Worm (Caenorhabditis elegans): ENCODE data around the gene C50B6.3.

DNA sequence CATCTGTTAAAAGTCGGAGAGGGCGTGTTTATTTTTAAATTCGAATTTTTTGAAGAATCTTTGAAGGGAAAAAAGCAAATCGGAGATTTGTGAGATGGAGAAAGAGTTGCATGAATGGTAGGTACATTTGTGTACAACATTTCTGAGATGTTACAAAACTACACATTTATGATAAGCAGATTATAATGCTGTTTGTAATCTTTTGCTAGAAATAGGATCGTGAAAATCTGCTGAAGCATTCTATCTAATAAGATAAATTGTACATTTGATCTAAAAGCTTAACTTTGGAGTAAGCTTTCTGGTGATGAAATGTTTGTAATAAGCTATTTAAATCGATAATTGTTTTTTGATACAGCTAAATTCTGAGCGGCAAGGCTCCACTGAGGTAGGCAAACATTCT, 41.1 kb upstream of the C50B6.3 start:
- TF ChIP-seq nhr-237 (tag; optimal IDR thresholded peaks at IDR 0.05) (no peak), mdl-1 (tag; optimal IDR thresholded peaks at IDR 0.05) (no peak), unc-62 (GFP tag; optimal IDR thresholded peaks at IDR 0.05) (no peak), nhr-11 (tag; optimal IDR thresholded peaks at IDR 0.05) (no peak)
